Fruit fly (Drosophila melanogaster): Measurements from ENCODE around the gene CG43319.

DNA sequence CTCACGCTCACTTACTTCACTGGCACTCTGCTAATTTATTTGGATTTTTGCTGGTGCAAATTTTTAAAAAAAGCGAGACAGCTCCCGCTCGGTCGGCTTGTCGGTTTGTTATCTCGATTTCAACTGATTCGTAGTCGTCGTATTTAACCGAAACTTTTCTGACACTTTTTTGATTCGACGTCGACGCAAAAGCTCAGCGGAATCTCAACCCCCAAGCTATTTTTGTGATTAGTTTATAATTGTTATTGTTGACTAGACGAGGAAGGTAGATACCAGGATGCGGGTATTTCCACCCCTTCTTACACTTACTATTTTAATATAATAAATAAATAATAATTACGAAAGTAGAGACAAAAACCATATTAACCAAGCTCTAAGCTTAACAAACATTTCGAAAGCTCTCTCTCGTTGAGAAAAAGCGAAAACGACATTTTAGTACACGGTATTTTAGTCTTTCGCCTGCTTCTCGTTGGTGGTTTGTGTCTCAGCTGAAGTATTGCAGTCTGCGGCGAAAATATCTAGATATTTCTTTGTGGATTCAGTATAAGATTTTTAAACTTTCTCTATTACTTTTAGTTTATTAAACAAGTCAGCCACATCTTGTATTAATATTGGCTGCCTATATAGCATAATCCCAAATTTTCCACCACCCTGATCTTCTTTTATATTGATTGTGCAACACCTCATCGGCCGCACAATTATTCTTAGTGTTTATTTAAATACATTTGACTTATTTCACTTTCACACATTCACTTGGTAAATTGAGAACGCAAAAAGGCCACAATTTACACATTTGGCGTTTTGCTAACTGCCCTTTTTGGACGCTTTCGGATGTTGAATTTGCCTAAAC is 37.2 kb upstream of the CG43319 start, which contains the start of gene tau:
- TF ChIP-seq h (optimal IDR thresholded peaks at IDR 0.05) (no peak), ttk (optimal IDR thresholded peaks at IDR 0.05) (no peak), insv (optimal IDR thresholded peaks at IDR 0.05) (no peak)
